Worm (Caenorhabditis elegans) whole organism, midembryonic: ENCODE measurements around the gene abch-1.

Source experiments
- cog-1 ChIP-seq: sonication (generic microtip); optimal IDR thresholded peaks from 2 replicates; lab custom pipeline; 2016; ENCODE audit warnings: missing genetic modification characterization, missing compliant biosample characterization
- flt-1 ChIP-seq: fragments of 200-800 bp; sonication (Bioruptor generic); IDR thresholded peaks from 2 replicates; pipeline ENCODE4 v1.3.6; 2022; ENCODE audit warnings: missing genetic modification characterization, missing compliant biosample characterization
- ref-1 ChIP-seq: fragments of 200-800 bp; sonication (Bioruptor generic); conservative IDR thresholded peaks from 2 replicates; pipeline ENCODE4 v1.3.6; 2022; ENCODE audit warnings: missing genetic modification reagents, missing genetic modification characterization, missing compliant biosample characterization
- ztf-23 ChIP-seq: fragments of 200-800 bp; sonication (Bioruptor generic); IDR thresholded peaks from 2 replicates; pipeline ENCODE4 v1.3.6; 2022; ENCODE audit warnings: missing genetic modification reagents, missing genetic modification characterization, missing compliant biosample characterization

- TF ChIP-seq flt-1 (no peak), ztf-23 (no peak), ref-1 (GFP tag; lab: Robert Waterston, UW) (no peak), cog-1 (no peak)
Measured at ce11 chrII:6486344-6486743, 45.1 kb downstream of the abch-1 start.
